Worm (Caenorhabditis elegans) whole organism, L4 larva: ENCODE measurements around the gene slc-25A10.

Source experiments
- F26F4.8 ChIP-seq: fragments of 200-800 bp; sonication (Bioruptor generic); conservative IDR thresholded peaks from 2 replicates; pipeline ENCODE4 v1.3.6; 2022; ENCODE audit warnings: missing genetic modification characterization, missing compliant biosample characterization
- F44E2.7 ChIP-seq: fragments of 200-800 bp; sonication (Bioruptor generic); IDR thresholded peaks from 2 replicates; pipeline ENCODE4 v2.1.2; 2022; ENCODE audit warnings: missing genetic modification characterization, missing compliant biosample characterization
- R02D3.7 ChIP-seq: fragments of 150-350 bp; sonication (generic microtip); optimal IDR thresholded peaks from 3 replicates; lab custom pipeline; 2014; ENCODE audit warnings: missing biosample characterization, missing genetic modification characterization
- T20F7.1 ChIP-seq: fragments of 200-800 bp; sonication (Bioruptor generic); optimal IDR thresholded peaks from 2 replicates; lab custom pipeline; 2018; ENCODE audit warnings: mild to moderate bottlenecking, missing genetic modification characterization, missing compliant biosample characterization
- T26A8.4 ChIP-seq: fragments of 200-800 bp; sonication (Bioruptor generic); IDR thresholded peaks from 2 replicates; pipeline ENCODE4 v1.3.6; 2022; ENCODE audit warnings: missing genetic modification characterization, missing compliant biosample characterization
- Y5F2A.4 ChIP-seq: fragments of 200-800 bp; sonication (Bioruptor generic); optimal IDR thresholded peaks from 2 replicates; lab custom pipeline; 2018; ENCODE audit warnings: mild to moderate bottlenecking, missing genetic modification characterization, missing compliant biosample characterization
- Y75B8A.6 ChIP-seq: fragments of 200-800 bp; sonication (Bioruptor generic); IDR thresholded peaks from 2 replicates; pipeline ENCODE4 v1.3.6; 2022; ENCODE audit warnings: missing genetic modification reagents, missing genetic modification characterization, missing compliant biosample characterization
- ZK546.5 ChIP-seq, 2 experiments: sonication (generic microtip); optimal IDR thresholded peaks; 2 replicates each; lab custom pipeline; 2017; ENCODE audit warnings: missing biosample characterization in 2 of 2, missing genetic modification characterization in 2 of 2
- aha-1 ChIP-seq: fragments of 150-350 bp; peaks from one replicate; lab custom pipeline; 2014; ENCODE audit warnings: missing biosample characterization, missing genetic modification characterization
- ama-1 ChIP-seq: fragments of 150-350 bp; optimal IDR thresholded peaks from 2 replicates; lab custom pipeline; 2014; ENCODE audit warnings: inconsistent platforms, mixed read lengths
- ces-1 ChIP-seq: fragments of 150-350 bp; sonication (generic microtip); optimal IDR thresholded peaks from 4 replicates; lab custom pipeline; 2014; ENCODE audit warnings: missing biosample characterization, missing genetic modification reagents, missing genetic modification characterization
- daf-12 ChIP-seq: fragments of 150-350 bp; optimal IDR thresholded peaks from 2 replicates; lab custom pipeline; 2014; ENCODE audit warnings: missing biosample characterization, missing genetic modification reagents, missing genetic modification characterization
- daf-19 ChIP-seq: fragments of 200-800 bp; sonication (Bioruptor generic); conservative IDR thresholded peaks from 2 replicates; pipeline ENCODE4 v1.3.6; 2022; ENCODE audit warnings: missing genetic modification characterization, missing compliant biosample characterization
- dve-1 ChIP-seq: sonication (generic microtip); optimal IDR thresholded peaks from 2 replicates; lab custom pipeline; 2017; ENCODE audit warnings: antibody characterized with exemption, mild to moderate bottlenecking, missing genetic modification characterization, missing compliant biosample characterization; ENCODE audit not compliant: insufficient read depth
- egl-27 ChIP-seq: sonication (generic microtip); optimal IDR thresholded peaks from 3 replicates; lab custom pipeline; 2017; ENCODE audit warnings: missing biosample characterization, missing genetic modification reagents, missing genetic modification characterization
- fkh-10 ChIP-seq: fragments of 150-350 bp; optimal IDR thresholded peaks from 2 replicates; lab custom pipeline; 2014; ENCODE audit warnings: missing biosample characterization, missing genetic modification reagents, missing genetic modification characterization
- gei-8 ChIP-seq: fragments of 200-800 bp; sonication (Bioruptor generic); optimal IDR thresholded peaks from 2 replicates; lab custom pipeline; 2018; ENCODE audit warnings: mild to moderate bottlenecking, missing genetic modification characterization, missing compliant biosample characterization
- hmg-1.1 ChIP-seq: fragments of 200-800 bp; sonication (Bioruptor generic); IDR thresholded peaks from 2 replicates; pipeline ENCODE4 v1.3.6; 2022; ENCODE audit warnings: missing genetic modification reagents, missing genetic modification characterization, missing compliant biosample characterization
- lim-7 ChIP-seq: fragments of 200-800 bp; sonication (Bioruptor generic); IDR thresholded peaks from 2 replicates; pipeline ENCODE4 v1.3.6; 2022; ENCODE audit warnings: missing genetic modification characterization, missing compliant biosample characterization
- lin-1 ChIP-seq: fragments of 200-800 bp; sonication (Bioruptor generic); IDR thresholded peaks from 2 replicates; pipeline ENCODE4 v1.3.6; 2022; ENCODE audit warnings: missing genetic modification reagents, missing genetic modification characterization, missing compliant biosample characterization
- lin-15B ChIP-seq: fragments of 150-350 bp; sonication (generic microtip); optimal IDR thresholded peaks from 3 replicates; lab custom pipeline; 2014; ENCODE audit warnings: missing biosample characterization, missing genetic modification characterization
- lsy-2 ChIP-seq, 2 experiments: fragments of 150-350 bp in 1 of 2; sonication (generic microtip) in 1 of 2; optimal IDR thresholded peaks; 2 replicates each; lab custom pipeline; 2014 to 2017; ENCODE audit warnings: missing biosample characterization in 2 of 2, missing genetic modification characterization in 2 of 2
- madf-5 ChIP-seq, 2 experiments: fragments of 200-800 bp; sonication (Bioruptor generic); IDR thresholded peaks; 2 replicates each; pipeline ENCODE4 v1.3.6; 2022; ENCODE audit warnings: missing compliant biosample characterization in 2 of 2, missing genetic modification characterization in 2 of 2
- mdt-29 ChIP-seq: fragments of 200-800 bp; sonication (Bioruptor generic); IDR thresholded peaks from 2 replicates; pipeline ENCODE4 v1.3.6; 2022; ENCODE audit warnings: missing genetic modification reagents, missing genetic modification characterization, missing compliant biosample characterization
- nhr-237 ChIP-seq: sonication (generic microtip); optimal IDR thresholded peaks from 2 replicates; lab custom pipeline; 2017; ENCODE audit warnings: missing biosample characterization, missing genetic modification characterization
- nhr-25 ChIP-seq: sonication (generic microtip); optimal IDR thresholded peaks from 2 replicates; lab custom pipeline; 2017; ENCODE audit warnings: missing genetic modification characterization, mild to moderate bottlenecking, missing compliant biosample characterization, antibody characterized with exemption, moderate library complexity, borderline replicate concordance; ENCODE audit not compliant: insufficient read depth
- nhr-28 ChIP-seq: fragments of 150-350 bp; optimal IDR thresholded peaks from 2 replicates; lab custom pipeline; 2014; ENCODE audit warnings: missing biosample characterization, missing genetic modification characterization
- nhr-42 ChIP-seq: fragments of 200-800 bp; sonication (Bioruptor generic); IDR thresholded peaks from 2 replicates; pipeline ENCODE4 v1.3.6; 2022; ENCODE audit warnings: missing genetic modification characterization, missing compliant biosample characterization
- nhr-48 ChIP-seq: sonication (generic microtip); optimal IDR thresholded peaks from 2 replicates; lab custom pipeline; 2016; ENCODE audit warnings: mild to moderate bottlenecking, missing genetic modification characterization, missing compliant biosample characterization
- nhr-6 ChIP-seq: fragments of 150-350 bp; optimal IDR thresholded peaks from 2 replicates; lab custom pipeline; 2014; ENCODE audit warnings: missing biosample characterization, missing genetic modification characterization
- nhr-77 ChIP-seq: fragments of 150-350 bp; optimal IDR thresholded peaks from 2 replicates; lab custom pipeline; 2014; ENCODE audit warnings: missing biosample characterization, missing genetic modification characterization
- pqm-1 ChIP-seq: sonication (generic microtip); optimal IDR thresholded peaks from 2 replicates; lab custom pipeline; 2017; ENCODE audit warnings: missing biosample characterization, missing genetic modification characterization
- sdz-12 ChIP-seq: fragments of 200-800 bp; sonication (Bioruptor generic); optimal IDR thresholded peaks from 2 replicates; lab custom pipeline; 2018; ENCODE audit warnings: mild to moderate bottlenecking, missing genetic modification characterization, missing compliant biosample characterization
- spr-1 ChIP-seq: sonication (generic microtip); optimal IDR thresholded peaks from 2 replicates; lab custom pipeline; 2016; ENCODE audit warnings: mild to moderate bottlenecking, missing genetic modification characterization, missing compliant biosample characterization
- spr-3 ChIP-seq: fragments of 200-800 bp; sonication (Bioruptor generic); optimal IDR thresholded peaks from 2 replicates; lab custom pipeline; 2018; ENCODE audit warnings: mild to moderate bottlenecking, missing genetic modification characterization, missing compliant biosample characterization
- tra-1 ChIP-seq: fragments of 200-800 bp; sonication (Bioruptor generic); IDR thresholded peaks from 2 replicates; pipeline ENCODE4 v1.3.6; 2022; ENCODE audit warnings: missing genetic modification reagents, missing genetic modification characterization, missing compliant biosample characterization
- unc-130 ChIP-seq: sonication (generic microtip); optimal IDR thresholded peaks from 2 replicates; lab custom pipeline; 2016; ENCODE audit warnings: missing genetic modification reagents, missing genetic modification characterization, missing compliant biosample characterization
- unc-39 ChIP-seq: sonication (generic microtip); optimal IDR thresholded peaks from 2 replicates; lab custom pipeline; 2017; ENCODE audit warnings: missing biosample characterization, missing genetic modification characterization
- unc-62 ChIP-seq, 3 experiments: fragments of 150-350 bp in 1 of 3; sonication (generic microtip); optimal IDR thresholded peaks in 2 of 3; peaks in 1 of 3; 1 replicate in 1 of 3; 2 replicates in 2 of 3; lab custom pipeline; 2014 to 2017; ENCODE audit warnings: missing biosample characterization in 3 of 3, missing genetic modification characterization in 3 of 3, missing genetic modification reagents in 3 of 3, missing genotype in 1 of 3
- zfp-2 ChIP-seq: sonication (generic microtip); optimal IDR thresholded peaks from 2 replicates; lab custom pipeline; 2016; ENCODE audit warnings: mild to moderate bottlenecking, missing genetic modification characterization, missing compliant biosample characterization
- zip-2 ChIP-seq: fragments of 150-350 bp; optimal IDR thresholded peaks from 2 replicates; lab custom pipeline; 2014; ENCODE audit warnings: missing biosample characterization, missing genetic modification characterization

The slc-25A10 gene

DNA sequence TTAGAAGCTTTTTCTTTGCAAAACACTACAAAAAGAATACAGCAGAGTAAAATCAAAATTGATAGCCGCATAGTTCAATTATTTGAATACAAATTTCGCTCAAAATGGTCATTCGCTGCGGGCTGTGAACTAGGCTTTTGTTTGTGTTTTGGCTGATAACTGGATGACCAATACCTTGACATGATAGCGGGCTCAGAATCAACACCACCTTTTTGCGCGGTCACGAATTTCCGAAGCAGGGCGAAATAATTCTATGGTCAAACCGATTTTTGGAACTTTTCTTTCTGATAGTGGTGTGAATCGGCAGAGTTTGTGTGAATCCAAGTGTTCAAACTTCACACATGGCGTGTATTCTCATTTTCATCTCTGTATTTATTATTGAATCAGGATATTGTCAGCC, 27.2 kb downstream of the slc-25A10 start, which contains the start of the genes F38B6.7 and F38B6.2:
F38B6.7 (minus strand) TSS at position 101 of the 400 bp plus-strand sequence.
F38B6.2 (plus strand) TSS at position 267 of the 400 bp plus-strand sequence.
- TF ChIP-seq madf-5 (GFP tag; IDR thresholded peaks at IDR 0.05; lab: Robert Waterston, UW): no peak
- TF ChIP-seq ama-1 (lab: Kevin White, UChicago): no peak
- TF ChIP-seq T20F7.1 (GFP tag; lab: Kevin White, UChicago): no peak
- TF ChIP-seq egl-27 (tag; lab: Kevin White, UChicago): no peak
- TF ChIP-seq, all 104 proteins: peak for 0

DNA sequence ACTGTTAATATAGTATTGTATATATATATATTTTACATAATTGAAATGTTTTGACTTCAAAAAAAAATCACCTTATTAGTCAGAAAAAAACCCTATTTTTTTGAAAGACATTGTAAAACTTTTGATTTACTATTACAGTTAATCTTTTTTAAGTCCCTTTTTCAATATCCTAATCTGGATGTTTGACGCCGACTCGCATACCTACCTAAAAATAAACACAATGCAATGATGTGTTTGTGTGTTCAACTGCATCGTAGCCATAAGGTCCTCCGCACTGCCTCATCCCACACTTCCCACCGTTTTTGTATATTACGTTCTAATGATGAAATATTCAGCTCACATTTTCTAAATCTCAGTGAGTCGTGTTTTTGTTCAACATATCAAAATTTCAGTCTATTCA, 32.1 kb downstream of the slc-25A10 start, which contains the start of gene F38B6.3:
F38B6.3 (plus strand) TSS at position 301 of the 400 bp plus-strand sequence.
- TF ChIP-seq egl-27 (tag; lab: Kevin White, UChicago): no peak
- TF ChIP-seq T26A8.4 (GFP tag; lab: Robert Waterston, UW): no peak
- TF ChIP-seq Y5F2A.4: no peak

DNA sequence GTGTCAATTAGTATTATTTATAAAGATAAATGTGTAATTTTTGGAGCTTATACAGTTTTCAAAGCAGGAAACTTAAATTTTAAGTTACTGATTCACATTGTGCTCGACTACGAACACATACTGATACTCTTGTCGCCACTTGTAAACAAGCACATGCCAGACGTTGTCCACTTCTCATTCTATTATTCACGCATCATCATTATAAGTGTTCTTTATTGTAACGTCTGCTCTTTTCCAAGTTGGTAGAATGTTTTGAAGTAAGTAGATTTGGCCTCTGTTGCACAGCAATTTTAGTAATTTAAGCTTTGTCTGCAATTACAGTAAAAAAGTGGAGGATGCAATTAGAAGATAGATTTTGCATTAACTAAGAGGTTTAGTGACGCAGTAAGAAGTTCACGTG, 32.6 kb downstream of the slc-25A10 start:
- TF ChIP-seq gei-8 (no peak), nhr-25 (tag; lab: Kevin White, UChicago) (no peak), unc-62 (GFP tag; optimal IDR thresholded peaks at IDR 0.05 in 1 of 2; lab: Kevin White, UChicago) (peak in 1 of 2 experiments; percentile 74), unc-62 (tag; optimal IDR thresholded peaks at IDR 0.05; lab: Kevin White, UChicago) (no peak)

DNA sequence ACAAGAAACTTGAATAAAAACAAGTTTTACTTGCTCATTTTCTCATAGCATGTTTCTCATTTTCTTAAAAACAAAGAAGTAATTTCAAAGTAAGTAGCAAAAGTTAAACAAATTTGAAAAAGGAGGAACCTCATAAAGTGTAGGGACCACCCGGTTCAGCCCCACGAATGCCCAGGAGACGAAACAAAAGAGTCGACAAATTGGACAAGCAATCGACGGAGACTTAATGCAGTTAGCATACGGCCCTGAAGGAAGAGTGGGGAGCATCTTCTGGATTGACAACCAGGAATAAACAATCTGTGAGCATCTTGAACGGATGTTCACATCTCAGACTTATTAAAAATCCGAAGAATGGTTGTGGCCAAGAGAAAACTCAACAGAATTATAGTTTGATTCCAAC, 33.8 kb downstream of the slc-25A10 start:
- TF ChIP-seq daf-19 (GFP tag; lab: Robert Waterston, UW) (no peak), pqm-1 (tag; lab: Kevin White, UChicago) (no peak), ces-1 (GFP tag; lab: Kevin White, UChicago) (no peak), egl-27 (tag; lab: Kevin White, UChicago) (no peak), madf-5 (GFP tag; IDR thresholded peaks at IDR 0.05; lab: Robert Waterston, UW) (no peak), sdz-12 (no peak), lin-1 (GFP tag; lab: Robert Waterston, UW) (no peak), mdt-29 (GFP tag; lab: Robert Waterston, UW) (no peak), nhr-42 (no peak), hmg-1.1 (GFP tag; lab: Robert Waterston, UW) (no peak), nhr-77 (no peak), lim-7 (GFP tag; lab: Robert Waterston, UW) (no peak), nhr-28 (tag; lab: Kevin White, UChicago) (no peak), nhr-6 (tag; lab: Kevin White, UChicago) (no peak), zfp-2 (tag; lab: Kevin White, UChicago) (no peak), daf-12 (no peak), tra-1 (no peak), zip-2 (tag; lab: Kevin White, UChicago) (no peak), lsy-2 (tag; optimal IDR thresholded peaks at IDR 0.05; lab: Kevin White, UChicago) (no peak), nhr-48 (tag; lab: Kevin White, UChicago) (no peak)

- TF ChIP-seq ces-1 (GFP tag; lab: Kevin White, UChicago): no peak
- no peak for TF ChIP-seq F26F4.8
- peak; percentile 11 for TF ChIP-seq fkh-10 (GFP tag; lab: Kevin White, UChicago)
Measured at ce11 chrX:6689985-6690384, 35.5 kb downstream of the slc-25A10 start, which contains the start of gene F38B6.6. F38B6.6 (minus strand) TSS chrX:6690085.

ce11 chrX:6688953-6689562, 36.4 kb downstream of the slc-25A10 start:
- TF ChIP-seq ZK546.5 (tag; optimal IDR thresholded peaks at IDR 0.05; lab: Kevin White, UChicago) (no peak), dve-1 (tag; lab: Kevin White, UChicago) (no peak), R02D3.7 (tag; lab: Kevin White, UChicago) (no peak), unc-39 (tag; lab: Kevin White, UChicago) (no peak), F26F4.8 (no peak), spr-1 (no peak), mdt-29 (GFP tag; lab: Robert Waterston, UW) (no peak), F44E2.7 (GFP tag; lab: Robert Waterston, UW) (no peak), lin-15B (tag; lab: Kevin White, UChicago) (no peak), unc-130 (GFP tag; lab: Kevin White, UChicago) (no peak), aha-1 (tag; lab: Kevin White, UChicago) (peak; percentile 63), Y75B8A.6 (GFP tag; lab: Robert Waterston, UW) (no peak), unc-62 (GFP tag; optimal IDR thresholded peaks at IDR 0.05 in 1 of 2; lab: Kevin White, UChicago) (peak in 1 of 2 experiments; percentile 89), unc-62 (tag; optimal IDR thresholded peaks at IDR 0.05; lab: Kevin White, UChicago) (no peak), nhr-237 (tag; lab: Kevin White, UChicago) (no peak), spr-3 (GFP tag; lab: Kevin White, UChicago) (no peak), gei-8 (no peak)
